Worm (Caenorhabditis elegans) whole organism, L3 larva: ENCODE results near the gene R11F4.1.

Experiments used
- R02D3.7 ChIP-seq: fragments of 150-350 bp; optimal IDR thresholded peaks from 2 replicates; lab custom pipeline; 2014; ENCODE audit warnings: missing biosample characterization, missing genetic modification characterization
- aly-2 ChIP-seq: fragments of 150-350 bp; optimal IDR thresholded peaks from 2 replicates; lab custom pipeline; 2014; ENCODE audit warnings: missing biosample characterization, missing genetic modification characterization
- ama-1 ChIP-seq: fragments of 150-350 bp; optimal IDR thresholded peaks from 2 replicates; lab custom pipeline; 2018
- ceh-82 ChIP-seq: fragments of 150-350 bp; optimal IDR thresholded peaks from 2 replicates; lab custom pipeline; 2014; ENCODE audit warnings: missing biosample characterization, missing genetic modification characterization
- egl-27 ChIP-seq: sonication (generic microtip); optimal IDR thresholded peaks from 4 replicates; lab custom pipeline; 2017; ENCODE audit warnings: missing biosample characterization, missing genetic modification reagents, missing genetic modification characterization
- elt-3 ChIP-seq, 3 experiments: fragments of 150-350 bp in 1 of 3; sonication (generic microtip) in 2 of 3; optimal IDR thresholded peaks; 2 replicates in 2 of 3; 4 replicates in 1 of 3; lab custom pipeline; 2014 to 2017; ENCODE audit warnings: missing biosample characterization in 3 of 3, missing genetic modification characterization in 3 of 3
- fos-1 ChIP-seq: fragments of 150-350 bp; optimal IDR thresholded peaks from 2 replicates; lab custom pipeline; 2014; ENCODE audit warnings: missing biosample characterization, missing genetic modification characterization
- jun-1 ChIP-seq: fragments of 150-350 bp; optimal IDR thresholded peaks from 2 replicates; lab custom pipeline; 2014; ENCODE audit warnings: missing biosample characterization, missing genetic modification reagents, missing genetic modification characterization
- nhr-12 ChIP-seq: fragments of 150-350 bp; optimal IDR thresholded peaks from 2 replicates; lab custom pipeline; 2014; ENCODE audit warnings: missing biosample characterization, missing genetic modification characterization
- nhr-76 ChIP-seq: fragments of 150-350 bp; sonication (generic microtip); optimal IDR thresholded peaks from 5 replicates; lab custom pipeline; 2014; ENCODE audit warnings: missing biosample characterization, missing genetic modification characterization
- sea-2 ChIP-seq: fragments of 150-350 bp; sonication (generic microtip); optimal IDR thresholded peaks from 4 replicates; lab custom pipeline; 2014; ENCODE audit warnings: missing biosample characterization, missing genetic modification reagents, missing genetic modification characterization
- skn-1 ChIP-seq: fragments of 150-350 bp; optimal IDR thresholded peaks from 2 replicates; lab custom pipeline; 2014; ENCODE audit warnings: missing biosample characterization, missing genetic modification characterization
- unc-39 ChIP-seq: sonication (generic microtip); optimal IDR thresholded peaks from 4 replicates; lab custom pipeline; 2017; ENCODE audit warnings: missing biosample characterization, missing genetic modification characterization
- ztf-11 ChIP-seq: fragments of 150-350 bp; optimal IDR thresholded peaks from 2 replicates; lab custom pipeline; 2014; ENCODE audit warnings: missing biosample characterization, missing genetic modification characterization

ce11 chrII:4134688-4135087 lies 43.0 kb downstream of the R11F4.1 start:
- no peak for TF ChIP-seq aly-2 (tag; lab: Kevin White, UChicago)
- TF ChIP-seq unc-39 (tag; lab: Kevin White, UChicago), result no peak
- no peak for TF ChIP-seq fos-1 (tag; lab: Kevin White, UChicago)
- no peak for TF ChIP-seq ama-1 (lab: Kevin White, UChicago)
- TF ChIP-seq jun-1, result no peak
- TF ChIP-seq skn-1 (tag; lab: Kevin White, UChicago), result no peak
- no peak for TF ChIP-seq sea-2 (GFP tag; lab: Kevin White, UChicago)
- TF ChIP-seq ztf-11 (tag; lab: Kevin White, UChicago), result no peak
- no peak for TF ChIP-seq nhr-12 (tag; lab: Kevin White, UChicago)
- no peak for TF ChIP-seq elt-3 (tag; optimal IDR thresholded peaks at IDR 0.05; lab: Kevin White, UChicago)
- no peak for TF ChIP-seq ceh-82
- no peak for TF ChIP-seq nhr-76 (tag; lab: Kevin White, UChicago)
- no peak for TF ChIP-seq egl-27 (tag; lab: Kevin White, UChicago)
- no peak for TF ChIP-seq R02D3.7 (tag; lab: Kevin White, UChicago)
